Fruit fly (Drosophila melanogaster): ENCODE measurements around the gene CG11779.

The CG11779 gene

DNA sequence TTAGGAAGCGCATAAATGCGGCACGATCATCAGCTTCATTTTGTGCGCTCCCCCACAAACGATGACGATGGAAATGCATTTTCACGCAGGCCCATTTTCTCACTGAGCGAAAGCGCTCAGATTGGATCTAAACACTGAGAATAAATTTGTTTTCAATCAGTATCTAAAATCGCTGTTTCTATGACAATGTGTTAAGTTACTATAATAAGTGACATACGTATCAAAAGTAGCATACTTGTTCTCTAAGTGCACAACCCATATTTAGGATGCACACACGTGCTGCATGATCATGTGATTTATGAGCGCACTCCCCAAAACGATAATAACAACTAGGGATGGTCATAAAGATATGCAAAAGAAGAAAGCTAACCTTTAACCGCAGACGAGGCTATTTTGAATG, 51.6 kb downstream of the CG11779 start (continued):
- TF ChIP-seq zfh1 (GFP tag; IDR thresholded peaks at IDR 0.05) = peak; percentile 60; the same call in 2 of the 3 replicates
- no peak for TF ChIP-seq Eip74EF (GFP tag; optimal IDR thresholded peaks at IDR 0.05)
- TF ChIP-seq CG14441 (GFP tag; IDR thresholded peaks at IDR 0.05) = no peak
- peak; percentile 6 for TF ChIP-seq az2 (GFP tag; optimal IDR thresholded peaks at IDR 0.05)
- no peak for TF ChIP-seq CG11560 (tag; IDR thresholded peaks at IDR 0.05)
- TF ChIP-seq nmo (GFP tag; optimal IDR thresholded peaks at IDR 0.05) = peak; percentile 26
- peak; percentile 40; the same call in 1 of the 2 replicates for TF ChIP-seq vvl (GFP tag; IDR thresholded peaks at IDR 0.05)
- TF ChIP-seq CG12659 (GFP tag; optimal IDR thresholded peaks at IDR 0.05) = no peak
- TF ChIP-seq CG2875 (GFP tag; optimal IDR thresholded peaks at IDR 0.05) = peak; percentile 16
- TF ChIP-seq CG10267 (tag; optimal IDR thresholded peaks at IDR 0.05) = peak; percentile 15
- TF ChIP-seq ara (GFP tag; IDR thresholded peaks at IDR 0.05) = peak; percentile 75
- TF ChIP-seq CG8290 (GFP tag; optimal IDR thresholded peaks at IDR 0.05) = peak; percentile 1
- no peak for TF ChIP-seq CG8290 (tag; optimal IDR thresholded peaks at IDR 0.05)
- TF ChIP-seq Blimp-1 (GFP tag; optimal IDR thresholded peaks at IDR 0.05) = peak; percentile 54
- peak; percentile 26 for TF ChIP-seq CG8388 (GFP tag; optimal IDR thresholded peaks at IDR 0.05)
- TF ChIP-seq CG15269 (tag; optimal IDR thresholded peaks at IDR 0.05) = no peak

DNA sequence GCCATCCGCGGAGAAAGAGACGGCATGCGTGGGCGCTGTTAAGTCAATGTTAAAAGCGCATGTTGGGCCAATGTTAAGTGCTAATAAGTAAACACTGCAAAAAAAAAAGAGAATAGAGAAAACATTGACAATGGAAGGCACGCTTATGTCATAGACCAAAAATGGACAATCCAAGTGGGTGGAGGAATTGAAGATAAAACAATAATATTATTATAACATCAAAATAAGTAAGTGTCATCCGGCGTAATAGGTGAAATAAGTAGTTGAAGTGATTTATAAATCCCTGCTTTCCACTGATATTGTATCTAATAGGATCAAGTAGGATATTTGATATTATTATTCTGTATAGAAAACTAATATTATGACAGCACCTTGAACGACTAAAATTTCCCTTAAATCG, 52.6 kb downstream of the CG11779 start:
- TF ChIP-seq PHDP (tag; optimal IDR thresholded peaks at IDR 0.05) (no peak), unpg (GFP tag; optimal IDR thresholded peaks at IDR 0.05) (peak; percentile 26), CG10565 (GFP tag; optimal IDR thresholded peaks at IDR 0.05) (no peak), Sry-β (GFP tag; optimal IDR thresholded peaks at IDR 0.05) (no peak), esg (GFP tag; conservative IDR thresholded peaks at IDR 0.05) (no peak), CG12155 (GFP tag; optimal IDR thresholded peaks at IDR 0.05) (no peak), Asciz (GFP tag; optimal IDR thresholded peaks at IDR 0.05) (no peak), CG10147 (GFP tag; optimal IDR thresholded peaks at IDR 0.05) (no peak), chm (GFP tag; IDR thresholded peaks at IDR 0.05) (no peak), CG3847 (GFP tag; IDR thresholded peaks at IDR 0.05) (no peak), Hr3 (GFP tag; optimal IDR thresholded peaks at IDR 0.05) (no peak), sisA (GFP tag; IDR thresholded peaks at IDR 0.05) (no peak), corto (GFP tag; optimal IDR thresholded peaks at IDR 0.05) (no peak), Med (GFP tag) (peak; percentile 7), CG4707 (GFP tag; optimal IDR thresholded peaks at IDR 0.05) (no peak), gt (GFP tag; IDR thresholded peaks at IDR 0.05) (no peak), bsh (GFP tag; optimal IDR thresholded peaks at IDR 0.05) (peak in 1 of 2 experiments; percentile 26), az2 (GFP tag; optimal IDR thresholded peaks at IDR 0.05) (peak; percentile 1), CG6854 (GFP tag; optimal IDR thresholded peaks at IDR 0.05) (no peak), mirr (GFP tag; optimal IDR thresholded peaks at IDR 0.05) (no peak), bigmax (GFP tag; optimal IDR thresholded peaks at IDR 0.05) (no peak), cad (GFP tag; optimal IDR thresholded peaks at IDR 0.05) (no peak), repo (GFP tag; optimal IDR thresholded peaks at IDR 0.05) (no peak), Awh (GFP tag; IDR thresholded peaks at IDR 0.05) (0 out of 2 replicates have a peak, but pooled peaks have one; percentile 8), CG3065 (GFP tag; optimal IDR thresholded peaks at IDR 0.05) (no peak), sens (GFP tag) (peak; percentile 72), dmrt99B (tag; optimal IDR thresholded peaks at IDR 0.05) (peak; percentile 19), ftz-f1 (GFP tag; optimal IDR thresholded peaks at IDR 0.05) (no peak), gem (tag; optimal IDR thresholded peaks at IDR 0.05) (peak; percentile 26), tgo (GFP tag; IDR thresholded peaks at IDR 0.05) (no peak), ssp (GFP tag; IDR thresholded peaks at IDR 0.05) (no peak), HHEX (GFP tag; optimal IDR thresholded peaks at IDR 0.05) (no peak), CG12744 (GFP tag; optimal IDR thresholded peaks at IDR 0.05) (no peak), Rx (GFP tag; IDR thresholded peaks at IDR 0.05) (no peak), ind (GFP tag; optimal IDR thresholded peaks at IDR 0.05) (no peak), Atf3 (GFP tag; optimal IDR thresholded peaks at IDR 0.05) (no peak)

Measured in whole organism, embryonic.